Worm (Caenorhabditis elegans) whole organism, L4 larva: ENCODE data around the gene wrt-6.

Source experiments
- ceh-82 ChIP-seq: sonication (generic microtip); optimal IDR thresholded peaks from 2 replicates; lab custom pipeline; 2017; ENCODE audit warnings: missing biosample characterization, missing genetic modification characterization
- fkh-10 ChIP-seq: fragments of 150-350 bp; optimal IDR thresholded peaks from 2 replicates; lab custom pipeline; 2014; ENCODE audit warnings: missing biosample characterization, missing genetic modification reagents, missing genetic modification characterization
- nhr-102 ChIP-seq: sonication (generic microtip); optimal IDR thresholded peaks from 2 replicates; lab custom pipeline; 2016; ENCODE audit warnings: mild to moderate bottlenecking, missing genetic modification characterization, moderate library complexity, missing compliant biosample characterization
- unc-39 ChIP-seq: sonication (generic microtip); optimal IDR thresholded peaks from 2 replicates; lab custom pipeline; 2017; ENCODE audit warnings: missing biosample characterization, missing genetic modification characterization

DNA sequence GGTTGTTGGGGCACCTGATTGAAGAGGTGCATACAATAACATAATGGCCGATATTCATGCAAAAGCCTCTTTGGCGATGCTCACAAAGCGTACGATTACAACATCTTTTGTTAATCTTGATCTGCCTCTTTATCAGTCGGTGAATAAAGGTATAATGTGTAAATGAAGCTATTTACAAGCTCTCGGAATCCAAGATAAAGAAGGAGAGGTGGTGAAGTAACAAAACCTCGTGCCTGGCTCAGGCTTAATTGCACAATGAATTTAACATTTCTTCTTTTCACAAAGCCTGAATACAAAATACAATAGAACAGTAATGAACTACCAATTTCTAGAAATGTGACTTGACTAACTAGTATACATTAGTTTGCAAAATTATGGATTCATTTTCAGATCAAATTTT lies 27.2 kb downstream of the wrt-6 start:
- TF ChIP-seq nhr-102 (tag; lab: Kevin White, UChicago): no peak
- no peak for TF ChIP-seq fkh-10 (GFP tag; lab: Kevin White, UChicago)
- no peak for TF ChIP-seq ceh-82 (tag; lab: Kevin White, UChicago)
- TF ChIP-seq unc-39 (tag; lab: Kevin White, UChicago): no peak
